Fruit fly (Drosophila melanogaster) whole organism, prepupa: ENCODE measurements around the gene CG43088.

ENCODE experiments used
- Blimp-1 ChIP-seq: fragments of 200-800 bp; sonication (Bioruptor generic); optimal IDR thresholded peaks from 3 replicates; lab custom pipeline; 2017; ENCODE audit warnings: missing biosample characterization, missing genetic modification characterization, mild to moderate bottlenecking, moderate library complexity, missing genetic modification reagents
- CG10631 ChIP-seq: fragments of 200-800 bp; sonication (Bioruptor generic); optimal IDR thresholded peaks from 2 replicates; lab custom pipeline; 2016; ENCODE audit warnings: missing biosample characterization, missing genetic modification characterization
- CG10669 ChIP-seq: fragments of 200-800 bp; sonication (Bioruptor generic); optimal IDR thresholded peaks from 3 replicates; lab custom pipeline; 2018; ENCODE audit warnings: missing biosample characterization, mild to moderate bottlenecking, missing genetic modification characterization, moderate library complexity
- CG11294 ChIP-seq: fragments of 200-800 bp; sonication (Bioruptor generic); IDR thresholded peaks from 2 replicates; pipeline ENCODE4 v1.3.6; 2022; ENCODE audit warnings: missing biosample characterization, missing genetic modification characterization
- CG11762 ChIP-seq: fragments of 200-800 bp; sonication (Bioruptor generic); optimal IDR thresholded peaks from 3 replicates; lab custom pipeline; 2016; ENCODE audit warnings: missing biosample characterization, missing genetic modification characterization; ENCODE audit not compliant: insufficient read depth
- CG11902 ChIP-seq: fragments of 200-800 bp; sonication (Bioruptor generic); optimal IDR thresholded peaks from 3 replicates; lab custom pipeline; 2016; ENCODE audit warnings: missing biosample characterization, missing genetic modification characterization
- CG1621 ChIP-seq: fragments of 200-800 bp; sonication (Bioruptor generic); optimal IDR thresholded peaks from 3 replicates; lab custom pipeline; 2018; ENCODE audit warnings: missing biosample characterization, mild to moderate bottlenecking, missing genetic modification characterization
- CG16779 ChIP-seq: fragments of 200-800 bp; sonication (Bioruptor generic); optimal IDR thresholded peaks from 3 replicates; lab custom pipeline; 2017; ENCODE audit warnings: missing biosample characterization, mild to moderate bottlenecking, missing genetic modification characterization
- CG3032 ChIP-seq: fragments of 200-800 bp; optimal IDR thresholded peaks from 2 replicates; lab custom pipeline; 2019; ENCODE audit warnings: missing biosample characterization, mild to moderate bottlenecking, missing genetic modification characterization, moderate library complexity
- CG31627 ChIP-seq: fragments of 200-800 bp; sonication (Bioruptor generic); optimal IDR thresholded peaks from 3 replicates; lab custom pipeline; 2016; ENCODE audit warnings: missing biosample characterization, missing genetic modification characterization
- CG34406 ChIP-seq: fragments of 200-800 bp; sonication (Bioruptor generic); optimal IDR thresholded peaks from 3 replicates; lab custom pipeline; 2016; ENCODE audit warnings: missing biosample characterization, missing genetic modification characterization
- CG3919 ChIP-seq: fragments of 200-800 bp; sonication (Bioruptor generic); optimal IDR thresholded peaks from 3 replicates; lab custom pipeline; 2016; ENCODE audit warnings: missing biosample characterization, missing genetic modification characterization
- CG6163 ChIP-seq: fragments of 200-800 bp; sonication (Bioruptor generic); IDR thresholded peaks from 3 replicates; pipeline ENCODE4 v1.3.6; 2022; ENCODE audit warnings: missing biosample characterization, missing genetic modification characterization
- CG6276 ChIP-seq: fragments of 200-800 bp; sonication (Bioruptor generic); optimal IDR thresholded peaks from 2 replicates; lab custom pipeline; 2017; ENCODE audit warnings: missing biosample characterization, mild to moderate bottlenecking, missing genetic modification characterization
- CG6792 ChIP-seq: fragments of 200-800 bp; sonication (Bioruptor generic); optimal IDR thresholded peaks from 3 replicates; lab custom pipeline; 2016; ENCODE audit warnings: missing biosample characterization, missing genetic modification characterization
- CG6854 ChIP-seq: fragments of 200-800 bp; sonication (Bioruptor generic); optimal IDR thresholded peaks from 2 replicates; lab custom pipeline; 2017; ENCODE audit warnings: missing biosample characterization, mild to moderate bottlenecking, missing genetic modification characterization
- CG7368 ChIP-seq: fragments of 200-800 bp; sonication (Bioruptor generic); optimal IDR thresholded peaks from 3 replicates; lab custom pipeline; 2016; ENCODE audit warnings: missing biosample characterization, missing genetic modification characterization
- CG8119 ChIP-seq: fragments of 200-800 bp; sonication (Bioruptor generic); IDR thresholded peaks from 3 replicates; pipeline ENCODE4 v1.3.6; 2022; ENCODE audit warnings: missing biosample characterization, missing genetic modification characterization
- CG8319 ChIP-seq: fragments of 200-800 bp; sonication (Bioruptor generic); optimal IDR thresholded peaks from 3 replicates; lab custom pipeline; 2016; ENCODE audit warnings: missing biosample characterization, missing genetic modification characterization
- CG9139 ChIP-seq: fragments of 200-800 bp; sonication (Bioruptor generic); optimal IDR thresholded peaks from 3 replicates; lab custom pipeline; 2017; ENCODE audit warnings: missing biosample characterization, mild to moderate bottlenecking, missing genetic modification characterization
- Eip78C ChIP-seq: fragments of 200-800 bp; sonication (Bioruptor generic); peaks from one replicate; lab custom pipeline; 2016; ENCODE audit warnings: missing biosample characterization, missing genetic modification characterization
- Ets96B ChIP-seq: fragments of 200-800 bp; optimal IDR thresholded peaks from 2 replicates; lab custom pipeline; 2019; ENCODE audit warnings: missing biosample characterization, mild to moderate bottlenecking, missing genetic modification characterization, moderate library complexity
- Gug ChIP-seq: fragments of 200-800 bp; sonication (Bioruptor generic); IDR thresholded peaks from 2 replicates; pipeline ENCODE4 v1.3.6; 2022; ENCODE audit warnings: missing biosample characterization, missing genetic modification characterization
- Hr38 ChIP-seq: sonication (Bioruptor generic); optimal IDR thresholded peaks from 2 replicates; lab custom pipeline; 2016; ENCODE audit warnings: missing biosample characterization, missing genetic modification characterization
- Hr39 ChIP-seq: fragments of 200-800 bp; sonication (Bioruptor generic); optimal IDR thresholded peaks from 2 replicates; lab custom pipeline; 2016; ENCODE audit warnings: missing biosample characterization, missing genetic modification characterization
- Hr4 ChIP-seq: fragments of 200-800 bp; sonication (Bioruptor generic); optimal IDR thresholded peaks from 3 replicates; lab custom pipeline; 2016; ENCODE audit warnings: missing biosample characterization, missing genetic modification characterization
- Lpt ChIP-seq: fragments of 200-800 bp; sonication (Bioruptor generic); optimal IDR thresholded peaks from 3 replicates; lab custom pipeline; 2016; ENCODE audit warnings: missing biosample characterization, missing genetic modification characterization
- OdsH ChIP-seq: fragments of 200-800 bp; sonication (Bioruptor generic); optimal IDR thresholded peaks from 3 replicates; lab custom pipeline; 2016; ENCODE audit warnings: missing biosample characterization, missing genetic modification characterization
- Smox ChIP-seq: fragments of 200-800 bp; sonication (Bioruptor generic); optimal IDR thresholded peaks from 3 replicates; lab custom pipeline; 2016; ENCODE audit warnings: missing biosample characterization, missing genetic modification characterization
- Sox102F ChIP-seq: fragments of 200-800 bp; sonication (Bioruptor generic); optimal IDR thresholded peaks from 2 replicates; lab custom pipeline; 2016; ENCODE audit warnings: missing biosample characterization, mild to moderate bottlenecking, missing genetic modification characterization
- Sox14 ChIP-seq: fragments of 200-800 bp; sonication (Bioruptor generic); optimal IDR thresholded peaks from 3 replicates; lab custom pipeline; 2016; ENCODE audit warnings: missing biosample characterization, missing genetic modification characterization
- Sox15 ChIP-seq: fragments of 200-800 bp; sonication (Bioruptor generic); optimal IDR thresholded peaks from 3 replicates; lab custom pipeline; 2016; ENCODE audit warnings: missing biosample characterization, missing genetic modification characterization
- achi ChIP-seq: fragments of 200-800 bp; sonication (Bioruptor generic); optimal IDR thresholded peaks from 3 replicates; lab custom pipeline; 2016; ENCODE audit warnings: missing biosample characterization, missing genetic modification characterization
- acj6 ChIP-seq: fragments of 200-800 bp; sonication (Bioruptor generic); optimal IDR thresholded peaks from 3 replicates; lab custom pipeline; 2016; ENCODE audit warnings: missing biosample characterization, missing genetic modification characterization
- cyc ChIP-seq: fragments of 200-800 bp; sonication (Bioruptor generic); optimal IDR thresholded peaks from 3 replicates; lab custom pipeline; 2016; ENCODE audit warnings: missing biosample characterization, missing genetic modification characterization
- dac ChIP-seq: fragments of 200-800 bp; sonication (Bioruptor generic); optimal IDR thresholded peaks from 2 replicates; lab custom pipeline; 2017; ENCODE audit warnings: missing biosample characterization, mild to moderate bottlenecking, missing genetic modification characterization
- dsx ChIP-seq: fragments of 200-800 bp; optimal IDR thresholded peaks from 3 replicates; lab custom pipeline; 2019; ENCODE audit warnings: missing biosample characterization, mild to moderate bottlenecking, missing genetic modification characterization, moderate library complexity; ENCODE audit not compliant: poor library complexity, severe bottlenecking
- eg ChIP-seq: fragments of 200-800 bp; sonication (Bioruptor generic); IDR thresholded peaks from 3 replicates; pipeline ENCODE4 v1.3.6; 2022; ENCODE audit warnings: missing biosample characterization, missing genetic modification characterization
- esn ChIP-seq: fragments of 200-800 bp; sonication (Bioruptor generic); optimal IDR thresholded peaks from 2 replicates; lab custom pipeline; 2016; ENCODE audit warnings: missing biosample characterization, mild to moderate bottlenecking, missing genetic modification characterization, moderate library complexity
- fkh ChIP-seq: fragments of 200-800 bp; sonication (Bioruptor generic); optimal IDR thresholded peaks from 3 replicates; lab custom pipeline; 2017; ENCODE audit warnings: missing biosample characterization, mild to moderate bottlenecking, missing genetic modification characterization, moderate library complexity
- lz ChIP-seq: fragments of 200-800 bp; sonication (Bioruptor generic); optimal IDR thresholded peaks from 3 replicates; lab custom pipeline; 2016; ENCODE audit warnings: missing biosample characterization, missing genetic modification characterization
- net ChIP-seq: fragments of 200-800 bp; sonication (Bioruptor generic); optimal IDR thresholded peaks from 3 replicates; lab custom pipeline; 2016; ENCODE audit warnings: missing biosample characterization, missing genetic modification characterization
- pdm3 ChIP-seq: fragments of 200-800 bp; sonication (Bioruptor generic); optimal IDR thresholded peaks from 3 replicates; lab custom pipeline; 2016; ENCODE audit warnings: missing biosample characterization, missing genetic modification characterization
- salr ChIP-seq, 2 experiments: fragments of 200-800 bp; sonication (Bioruptor generic); optimal IDR thresholded peaks; 3 replicates each; lab custom pipeline; 2016 to 2018; ENCODE audit warnings: missing biosample characterization in 2 of 2, missing genetic modification characterization in 2 of 2, mild to moderate bottlenecking in 1 of 2
- spab ChIP-seq: fragments of 200-800 bp; sonication (Bioruptor generic); optimal IDR thresholded peaks from 2 replicates; lab custom pipeline; 2017; ENCODE audit warnings: missing biosample characterization, mild to moderate bottlenecking, missing genetic modification characterization, missing genetic modification reagents
- ss ChIP-seq, 2 experiments: fragments of 200-800 bp; sonication (Bioruptor generic); optimal IDR thresholded peaks; 2 replicates in 1 of 2; 3 replicates in 1 of 2; lab custom pipeline; 2017 to 2018; ENCODE audit warnings: mild to moderate bottlenecking in 2 of 2, missing biosample characterization in 2 of 2, missing genetic modification characterization in 2 of 2, moderate library complexity in 1 of 2
- topi ChIP-seq: fragments of 200-800 bp; sonication (Bioruptor generic); optimal IDR thresholded peaks from 3 replicates; lab custom pipeline; 2016; ENCODE audit warnings: missing biosample characterization, missing genetic modification characterization
- vri ChIP-seq: fragments of 200-800 bp; sonication (Bioruptor generic); optimal IDR thresholded peaks from 3 replicates; lab custom pipeline; 2016; ENCODE audit warnings: missing biosample characterization, mild to moderate bottlenecking, missing genetic modification characterization

The CG43088 gene

DNA sequence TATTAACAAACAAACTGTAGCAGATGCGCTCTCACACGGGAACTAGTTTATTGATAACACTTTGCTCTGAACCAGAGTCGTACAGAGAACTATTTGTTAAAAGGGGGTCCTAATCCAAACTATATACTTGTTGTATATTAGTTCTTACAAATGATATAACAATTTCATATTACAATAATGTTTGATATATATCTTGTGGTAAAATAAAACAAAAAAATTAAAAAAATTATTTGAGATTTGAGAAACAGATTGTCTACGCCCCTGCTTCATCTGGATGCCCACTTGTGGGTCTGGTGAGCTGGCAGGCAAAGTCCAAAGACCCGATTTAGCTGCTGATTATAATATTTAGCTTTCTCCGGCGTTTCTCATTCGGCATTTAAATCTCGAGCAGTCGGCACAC is 23.0 kb upstream of the CG43088 start, which contains the start of gene CG5321 (continued):
- TF ChIP-seq lz (GFP tag; lab: Kevin White, UChicago), result no peak
- no peak for TF ChIP-seq CG9139 (GFP tag; lab: Kevin White, UChicago)
- peak; percentile 61 for TF ChIP-seq CG8119
- no peak for TF ChIP-seq CG6854 (GFP tag; lab: Kevin White, UChicago)
- TF ChIP-seq OdsH (GFP tag; lab: Kevin White, UChicago), result peak; percentile 49
- TF ChIP-seq Ets96B (tag; lab: Kevin White, UChicago), result peak; percentile 41
- peak; percentile 34 for TF ChIP-seq CG10669 (GFP tag; lab: Kevin White, UChicago)
- no peak for TF ChIP-seq esn (GFP tag; lab: Kevin White, UChicago)
- peak; percentile 42 for TF ChIP-seq net (GFP tag; lab: Kevin White, UChicago)
- no peak for TF ChIP-seq fkh
- no peak for TF ChIP-seq CG34406 (GFP tag; lab: Kevin White, UChicago)
- peak; percentile 53 for TF ChIP-seq Hr4 (GFP tag; lab: Kevin White, UChicago)

- TF ChIP-seq salr (GFP tag; optimal IDR thresholded peaks at IDR 0.05; lab: Kevin White, UChicago), result peak; percentile 54 to 57
- peak; percentile 56 for TF ChIP-seq vri
- TF ChIP-seq CG10669 (GFP tag; lab: Kevin White, UChicago), result peak; percentile 75
- peak; percentile 88 for TF ChIP-seq CG6792 (GFP tag; lab: Kevin White, UChicago)
- peak; percentile 88 for TF ChIP-seq CG34406 (GFP tag; lab: Kevin White, UChicago)
- peak; percentile 87 for TF ChIP-seq CG7368
- TF ChIP-seq Gug (GFP tag; lab: Robert Waterston, UW), result peak; percentile 73
- TF ChIP-seq CG11294 (GFP tag; lab: Robert Waterston, UW), result peak; percentile 52
- TF ChIP-seq Sox102F (GFP tag; lab: Kevin White, UChicago), result peak; percentile 87
- peak; percentile 81 for TF ChIP-seq CG8119
- TF ChIP-seq Sox15 (GFP tag; lab: Kevin White, UChicago), result peak; percentile 83
- TF ChIP-seq pdm3 (GFP tag; lab: Kevin White, UChicago), result peak; percentile 88
- peak; percentile 88 for TF ChIP-seq Hr39 (GFP tag; lab: Kevin White, UChicago)
- TF ChIP-seq lz (GFP tag; lab: Kevin White, UChicago), result peak; percentile 87
- TF ChIP-seq fkh, result no peak
- TF ChIP-seq CG16779 (tag; lab: Kevin White, UChicago), result peak; percentile 53
- peak; percentile 85 for TF ChIP-seq Smox
- TF ChIP-seq Hr38 (GFP tag; lab: Kevin White, UChicago), result no peak
- TF ChIP-seq CG3919 (GFP tag; lab: Kevin White, UChicago), result peak; percentile 86
- TF ChIP-seq Blimp-1 (GFP tag; lab: Kevin White, UChicago), result peak; percentile 52
- peak; percentile 69 for TF ChIP-seq CG11762
- TF ChIP-seq eg (GFP tag; lab: Robert Waterston, UW), result peak; percentile 88
- peak; percentile 80 for TF ChIP-seq net (GFP tag; lab: Kevin White, UChicago)
- peak; percentile 81 for TF ChIP-seq Sox14 (GFP tag; lab: Kevin White, UChicago)
- TF ChIP-seq CG31627 (GFP tag; lab: Kevin White, UChicago), result peak; percentile 88
- TF ChIP-seq topi (GFP tag; lab: Kevin White, UChicago), result peak; percentile 91
- TF ChIP-seq CG8319 (GFP tag; lab: Kevin White, UChicago), result peak; percentile 81
- peak; percentile 66 for TF ChIP-seq CG1621 (tag; lab: Kevin White, UChicago)
- TF ChIP-seq CG9139 (GFP tag; lab: Kevin White, UChicago), result peak; percentile 54
- TF ChIP-seq Eip78C (GFP tag; lab: Kevin White, UChicago), result peak; percentile 97
- TF ChIP-seq esn (GFP tag; lab: Kevin White, UChicago), result peak; percentile 88
- peak; percentile 89 for TF ChIP-seq CG11902 (GFP tag; lab: Kevin White, UChicago)
- peak; percentile 84 for TF ChIP-seq achi (GFP tag; lab: Kevin White, UChicago)
- TF ChIP-seq CG6854 (GFP tag; lab: Kevin White, UChicago), result peak; percentile 68
- peak; percentile 39 for TF ChIP-seq dac
- TF ChIP-seq spab (GFP tag; lab: Kevin White, UChicago), result peak; percentile 59
- TF ChIP-seq acj6, result peak; percentile 87
- peak; percentile 81 for TF ChIP-seq CG10631 (GFP tag; lab: Kevin White, UChicago)
- TF ChIP-seq CG3032, result peak; percentile 68
- TF ChIP-seq cyc, result peak; percentile 90
- peak; percentile 76 for TF ChIP-seq Lpt (GFP tag; lab: Kevin White, UChicago)
- peak; percentile 71 to 80 for TF ChIP-seq ss (GFP tag; optimal IDR thresholded peaks at IDR 0.05; lab: Kevin White, UChicago)
- peak; percentile 73 for TF ChIP-seq dsx (GFP tag; lab: Kevin White, UChicago)
- TF ChIP-seq CG6163, result peak; percentile 93
- TF ChIP-seq Ets96B (tag; lab: Kevin White, UChicago), result peak; percentile 73
- peak; percentile 75 for TF ChIP-seq CG6276 (GFP tag; lab: Kevin White, UChicago)
Measured at dm6 chrX:14689108-14689507, 13.1 kb upstream of the CG43088 start.
